Worm (Caenorhabditis elegans) whole organism, L4 larva: ENCODE results near the gene brd-1.

Source experiments
- D1046.2 ChIP-seq: fragments of 200-800 bp; sonication (Bioruptor generic); IDR thresholded peaks from 2 replicates; pipeline ENCODE4 v1.3.6; 2022; ENCODE audit warnings: missing genetic modification characterization, missing compliant biosample characterization
- F10B5.3 ChIP-seq: sonication (generic microtip); optimal IDR thresholded peaks from 2 replicates; lab custom pipeline; 2016; ENCODE audit warnings: mild to moderate bottlenecking, missing genetic modification characterization, missing compliant biosample characterization
- F26F4.8 ChIP-seq: fragments of 200-800 bp; sonication (Bioruptor generic); conservative IDR thresholded peaks from 2 replicates; pipeline ENCODE4 v1.3.6; 2022; ENCODE audit warnings: missing genetic modification characterization, missing compliant biosample characterization
- F44E2.7 ChIP-seq: fragments of 200-800 bp; sonication (Bioruptor generic); IDR thresholded peaks from 2 replicates; pipeline ENCODE4 v2.1.2; 2022; ENCODE audit warnings: missing genetic modification characterization, missing compliant biosample characterization
- R02D3.7 ChIP-seq: fragments of 150-350 bp; sonication (generic microtip); optimal IDR thresholded peaks from 3 replicates; lab custom pipeline; 2014; ENCODE audit warnings: missing biosample characterization, missing genetic modification characterization
- Y105C5A.15 ChIP-seq: fragments of 200-800 bp; sonication (Bioruptor generic); IDR thresholded peaks from 2 replicates; pipeline ENCODE4 v1.3.6; 2022; ENCODE audit warnings: missing genetic modification characterization, missing compliant biosample characterization
- ama-1 ChIP-seq: fragments of 150-350 bp; optimal IDR thresholded peaks from 2 replicates; lab custom pipeline; 2014; ENCODE audit warnings: inconsistent platforms, mixed read lengths
- arid-1 ChIP-seq: fragments of 200-800 bp; sonication (Bioruptor generic); conservative IDR thresholded peaks from 2 replicates; pipeline ENCODE4 v1.3.6; 2022; ENCODE audit warnings: missing genetic modification reagents, missing genetic modification characterization, missing compliant biosample characterization
- attf-4 ChIP-seq: sonication (generic microtip); optimal IDR thresholded peaks from 3 replicates; lab custom pipeline; 2017; ENCODE audit warnings: missing biosample characterization, missing genetic modification characterization
- ceh-20 ChIP-seq: fragments of 200-800 bp; sonication (Bioruptor generic); IDR thresholded peaks from 2 replicates; pipeline ENCODE4 v1.3.6; 2022; ENCODE audit warnings: missing genetic modification reagents, missing genetic modification characterization, missing compliant biosample characterization
- ceh-62 ChIP-seq: sonication (generic microtip); optimal IDR thresholded peaks from 2 replicates; lab custom pipeline; 2017; ENCODE audit warnings: missing biosample characterization, missing genetic modification characterization
- ceh-82 ChIP-seq: sonication (generic microtip); optimal IDR thresholded peaks from 2 replicates; lab custom pipeline; 2017; ENCODE audit warnings: missing biosample characterization, missing genetic modification characterization
- ces-1 ChIP-seq: fragments of 150-350 bp; sonication (generic microtip); optimal IDR thresholded peaks from 4 replicates; lab custom pipeline; 2014; ENCODE audit warnings: missing biosample characterization, missing genetic modification reagents, missing genetic modification characterization
- daf-16 ChIP-seq, 3 experiments: sonication (generic microtip); optimal IDR thresholded peaks; 2 replicates each; lab custom pipeline; 2016 to 2017; ENCODE audit warnings: missing genetic modification characterization in 3 of 3, missing genetic modification reagents in 3 of 3, mild to moderate bottlenecking in 2 of 3, missing compliant biosample characterization in 2 of 3, missing biosample characterization in 1 of 3, moderate library complexity in 1 of 3
- daf-19 ChIP-seq: fragments of 200-800 bp; sonication (Bioruptor generic); conservative IDR thresholded peaks from 2 replicates; pipeline ENCODE4 v1.3.6; 2022; ENCODE audit warnings: missing genetic modification characterization, missing compliant biosample characterization
- daf-8 ChIP-seq: fragments of 200-800 bp; sonication (Bioruptor generic); IDR thresholded peaks from 2 replicates; pipeline ENCODE4 v1.3.6; 2022; ENCODE audit warnings: missing genetic modification characterization, missing compliant biosample characterization
- dmd-6 ChIP-seq: fragments of 200-800 bp; sonication (Bioruptor generic); IDR thresholded peaks from 2 replicates; pipeline ENCODE4 v1.3.6; 2022; ENCODE audit warnings: missing genetic modification reagents, missing genetic modification characterization, missing compliant biosample characterization
- duxl-1 ChIP-seq: sonication (generic microtip); optimal IDR thresholded peaks from 2 replicates; lab custom pipeline; 2016; ENCODE audit warnings: mild to moderate bottlenecking, missing genetic modification characterization, moderate library complexity, missing compliant biosample characterization; ENCODE audit not compliant: poor library complexity
- fkh-10 ChIP-seq: fragments of 150-350 bp; optimal IDR thresholded peaks from 2 replicates; lab custom pipeline; 2014; ENCODE audit warnings: missing biosample characterization, missing genetic modification reagents, missing genetic modification characterization
- fos-1 ChIP-seq: fragments of 150-350 bp; optimal IDR thresholded peaks from 2 replicates; lab custom pipeline; 2014; ENCODE audit warnings: missing biosample characterization, missing genetic modification characterization
- hlh-30 ChIP-seq: sonication (generic microtip); optimal IDR thresholded peaks from 2 replicates; lab custom pipeline; 2017; ENCODE audit warnings: antibody characterized with exemption, mild to moderate bottlenecking, missing genetic modification characterization, missing compliant biosample characterization; ENCODE audit not compliant: insufficient read depth
- jun-1 ChIP-seq: fragments of 150-350 bp; optimal IDR thresholded peaks from 2 replicates; lab custom pipeline; 2014; ENCODE audit warnings: missing biosample characterization, missing genetic modification reagents, missing genetic modification characterization
- lim-7 ChIP-seq: fragments of 200-800 bp; sonication (Bioruptor generic); IDR thresholded peaks from 2 replicates; pipeline ENCODE4 v1.3.6; 2022; ENCODE audit warnings: missing genetic modification characterization, missing compliant biosample characterization
- lin-1 ChIP-seq: fragments of 200-800 bp; sonication (Bioruptor generic); IDR thresholded peaks from 2 replicates; pipeline ENCODE4 v1.3.6; 2022; ENCODE audit warnings: missing genetic modification reagents, missing genetic modification characterization, missing compliant biosample characterization
- lin-13 ChIP-seq: fragments of 150-350 bp; optimal IDR thresholded peaks from 2 replicates; lab custom pipeline; 2014; ENCODE audit warnings: missing biosample characterization, missing genetic modification reagents, missing genetic modification characterization
- lin-15B ChIP-seq: fragments of 150-350 bp; sonication (generic microtip); optimal IDR thresholded peaks from 3 replicates; lab custom pipeline; 2014; ENCODE audit warnings: missing biosample characterization, missing genetic modification characterization
- lin-39 ChIP-seq: fragments of 150-350 bp; optimal IDR thresholded peaks from 2 replicates; lab custom pipeline; 2014; ENCODE audit warnings: missing biosample characterization, missing genetic modification reagents, missing genetic modification characterization
- lir-3 ChIP-seq: sonication (generic microtip); optimal IDR thresholded peaks from 2 replicates; lab custom pipeline; 2016; ENCODE audit warnings: mild to moderate bottlenecking, missing genetic modification characterization, missing compliant biosample characterization
- madf-9 ChIP-seq: fragments of 200-800 bp; sonication (Bioruptor generic); conservative IDR thresholded peaks from 2 replicates; pipeline ENCODE4 v1.3.6; 2022; ENCODE audit warnings: missing genetic modification reagents, missing genetic modification characterization, missing compliant biosample characterization
- mdl-1 ChIP-seq, 2 experiments: fragments of 150-350 bp in 1 of 2; sonication (generic microtip) in 1 of 2; optimal IDR thresholded peaks; 2 replicates each; lab custom pipeline; 2014 to 2017; ENCODE audit warnings: missing biosample characterization in 2 of 2, missing genetic modification characterization in 2 of 2
- mes-2 ChIP-seq: sonication (generic microtip); optimal IDR thresholded peaks from 2 replicates; lab custom pipeline; 2016; ENCODE audit warnings: missing genotype, mild to moderate bottlenecking, missing genetic modification characterization, missing compliant biosample characterization; ENCODE audit not compliant: poor library complexity, severe bottlenecking
- nhr-10 ChIP-seq: fragments of 150-350 bp; optimal IDR thresholded peaks from 2 replicates; lab custom pipeline; 2014; ENCODE audit warnings: missing biosample characterization, missing genetic modification characterization
- nhr-102 ChIP-seq: sonication (generic microtip); optimal IDR thresholded peaks from 2 replicates; lab custom pipeline; 2016; ENCODE audit warnings: mild to moderate bottlenecking, missing genetic modification characterization, moderate library complexity, missing compliant biosample characterization
- nhr-11 ChIP-seq: fragments of 150-350 bp; optimal IDR thresholded peaks from 2 replicates; lab custom pipeline; 2014; ENCODE audit warnings: missing biosample characterization, missing genetic modification characterization
- nhr-111 ChIP-seq: fragments of 200-800 bp; sonication (Bioruptor generic); optimal IDR thresholded peaks from 2 replicates; lab custom pipeline; 2018; ENCODE audit warnings: mild to moderate bottlenecking, missing genetic modification characterization, missing compliant biosample characterization
- nhr-25 ChIP-seq: sonication (generic microtip); optimal IDR thresholded peaks from 2 replicates; lab custom pipeline; 2017; ENCODE audit warnings: missing genetic modification characterization, mild to moderate bottlenecking, missing compliant biosample characterization, antibody characterized with exemption, moderate library complexity, borderline replicate concordance; ENCODE audit not compliant: insufficient read depth
- nhr-28 ChIP-seq: fragments of 150-350 bp; optimal IDR thresholded peaks from 2 replicates; lab custom pipeline; 2014; ENCODE audit warnings: missing biosample characterization, missing genetic modification characterization
- nhr-48 ChIP-seq: sonication (generic microtip); optimal IDR thresholded peaks from 2 replicates; lab custom pipeline; 2016; ENCODE audit warnings: mild to moderate bottlenecking, missing genetic modification characterization, missing compliant biosample characterization
- nhr-6 ChIP-seq: fragments of 150-350 bp; optimal IDR thresholded peaks from 2 replicates; lab custom pipeline; 2014; ENCODE audit warnings: missing biosample characterization, missing genetic modification characterization
- nhr-76 ChIP-seq: fragments of 150-350 bp; optimal IDR thresholded peaks from 2 replicates; lab custom pipeline; 2014; ENCODE audit warnings: missing biosample characterization, missing genetic modification characterization
- nhr-77 ChIP-seq: fragments of 150-350 bp; optimal IDR thresholded peaks from 2 replicates; lab custom pipeline; 2014; ENCODE audit warnings: missing biosample characterization, missing genetic modification characterization
- pha-4 ChIP-seq, 2 experiments: fragments of 150-350 bp in 1 of 2; fragments of 200-800 bp in 1 of 2; sonication (Bioruptor generic) in 1 of 2; IDR thresholded peaks in 1 of 2; optimal IDR thresholded peaks in 1 of 2; 2 replicates each; pipeline versions ENCODE4 v1.3.6 to Lab custom; 2014 to 2022; ENCODE audit warnings: missing genetic modification characterization in 2 of 2, missing genetic modification reagents in 2 of 2, missing biosample characterization in 1 of 2, missing compliant biosample characterization in 1 of 2
- php-3 ChIP-seq: fragments of 200-800 bp; sonication (Bioruptor generic); IDR thresholded peaks from 2 replicates; pipeline ENCODE4 v1.3.6; 2022; ENCODE audit warnings: missing genetic modification reagents, missing genetic modification characterization, missing compliant biosample characterization
- rbr-2 ChIP-seq: sonication (generic microtip); optimal IDR thresholded peaks from 2 replicates; lab custom pipeline; 2016; ENCODE audit warnings: missing genotype, missing genetic modification characterization, missing compliant biosample characterization
- set-16 ChIP-seq: fragments of 200-800 bp; sonication (Bioruptor generic); IDR thresholded peaks from 2 replicates; pipeline ENCODE4 v1.3.6; 2022; ENCODE audit warnings: missing genetic modification reagents, missing genetic modification characterization, missing compliant biosample characterization
- skn-1 ChIP-seq: fragments of 150-350 bp; optimal IDR thresholded peaks from 2 replicates; lab custom pipeline; 2014; ENCODE audit warnings: missing biosample characterization, missing genetic modification characterization
- tag-97 ChIP-seq: fragments of 200-800 bp; sonication (Bioruptor generic); IDR thresholded peaks from 2 replicates; pipeline ENCODE4 v1.3.6; 2022; ENCODE audit warnings: missing genetic modification characterization, missing compliant biosample characterization
- unc-39 ChIP-seq: sonication (generic microtip); optimal IDR thresholded peaks from 2 replicates; lab custom pipeline; 2017; ENCODE audit warnings: missing biosample characterization, missing genetic modification characterization
- zag-1 ChIP-seq: fragments of 150-350 bp; optimal IDR thresholded peaks from 2 replicates; lab custom pipeline; 2014; ENCODE audit warnings: missing biosample characterization, missing genetic modification characterization
- zfp-3 ChIP-seq: fragments of 200-800 bp; sonication (Bioruptor generic); conservative IDR thresholded peaks from 2 replicates; pipeline ENCODE4 v1.3.6; 2022; ENCODE audit warnings: missing genetic modification reagents, missing genetic modification characterization, missing compliant biosample characterization
- zip-11 ChIP-seq: fragments of 200-800 bp; sonication (Bioruptor generic); IDR thresholded peaks from 2 replicates; pipeline ENCODE4 v1.3.6; 2022; ENCODE audit warnings: missing genetic modification characterization, missing compliant biosample characterization

brd-1 gene

ce11 chrIII:6929558-6930167, 40.4 kb upstream of the brd-1 start, which contains the start of gene inf-1 (continued):
- TF ChIP-seq daf-16 (GFP tag; optimal IDR thresholded peaks at IDR 0.05; lab: Kevin White, UChicago) (no peak), daf-16 (tag; optimal IDR thresholded peaks at IDR 0.05; lab: Kevin White, UChicago) (peak; percentile 32), Y105C5A.15 (no peak), nhr-6 (tag; lab: Kevin White, UChicago) (no peak), ceh-82 (no peak), nhr-11 (tag; lab: Kevin White, UChicago) (no peak), F10B5.3 (no peak), arid-1 (GFP tag; lab: Robert Waterston, UW) (no peak), nhr-77 (tag; lab: Kevin White, UChicago) (peak; percentile 10), F44E2.7 (no peak), duxl-1 (tag; lab: Kevin White, UChicago) (no peak), nhr-10 (tag; lab: Kevin White, UChicago) (no peak), zip-11 (GFP tag; lab: Robert Waterston, UW) (no peak), nhr-76 (no peak), daf-19 (GFP tag; lab: Robert Waterston, UW) (no peak), lin-1 (GFP tag; lab: Robert Waterston, UW) (no peak), php-3 (GFP tag; lab: Robert Waterston, UW) (no peak), nhr-102 (tag; lab: Kevin White, UChicago) (no peak), lin-13 (GFP tag; lab: Kevin White, UChicago) (no peak), pha-4 (GFP tag; IDR thresholded peaks at IDR 0.05; lab: Robert Waterston, UW) (no peak), pha-4 (tag; optimal IDR thresholded peaks at IDR 0.05; lab: Kevin White, UChicago) (peak; percentile 29), tag-97 (GFP tag; lab: Robert Waterston, UW) (no peak), madf-9 (no peak), D1046.2 (GFP tag; lab: Robert Waterston, UW) (no peak), jun-1 (tag; lab: Kevin White, UChicago) (no peak), attf-4 (tag; lab: Kevin White, UChicago) (no peak), daf-8 (GFP tag; lab: Robert Waterston, UW) (no peak), ceh-20 (GFP tag; lab: Robert Waterston, UW) (no peak), fkh-10 (GFP tag; lab: Kevin White, UChicago) (peak; percentile 28), nhr-25 (tag; lab: Kevin White, UChicago) (no peak), lim-7 (no peak), mes-2 (peak; percentile 65), set-16 (no peak), unc-39 (no peak), rbr-2 (no peak), nhr-28 (tag; lab: Kevin White, UChicago) (no peak), lin-39 (tag; lab: Kevin White, UChicago) (no peak), dmd-6 (GFP tag; lab: Robert Waterston, UW) (no peak), nhr-48 (tag; lab: Kevin White, UChicago) (no peak), zfp-3 (GFP tag; lab: Robert Waterston, UW) (no peak), R02D3.7 (no peak), mdl-1 (tag; optimal IDR thresholded peaks at IDR 0.05; lab: Kevin White, UChicago) (no peak), fos-1 (tag; lab: Kevin White, UChicago) (no peak), nhr-111 (GFP tag; lab: Kevin White, UChicago) (no peak), F26F4.8 (GFP tag; lab: Robert Waterston, UW) (no peak), ceh-62 (tag; lab: Kevin White, UChicago) (no peak), ama-1 (lab: Kevin White, UChicago) (no peak), lin-15B (tag; lab: Kevin White, UChicago) (no peak), zag-1 (tag; lab: Kevin White, UChicago) (no peak), ces-1 (no peak), skn-1 (no peak), hlh-30 (peak; percentile 25), lir-3 (tag; lab: Kevin White, UChicago) (no peak)
